Worm (Caenorhabditis elegans) whole organism, L3 larva: ENCODE measurements around the gene R07B7.6.

Source experiments
- R02D3.7 ChIP-seq: fragments of 150-350 bp; optimal IDR thresholded peaks from 2 replicates; lab custom pipeline; 2014; ENCODE audit warnings: missing biosample characterization, missing genetic modification characterization
- aly-2 ChIP-seq: fragments of 150-350 bp; optimal IDR thresholded peaks from 2 replicates; lab custom pipeline; 2014; ENCODE audit warnings: missing biosample characterization, missing genetic modification characterization
- ceh-28 ChIP-seq: fragments of 150-350 bp; optimal IDR thresholded peaks from 2 replicates; lab custom pipeline; 2014; ENCODE audit warnings: missing biosample characterization, missing genetic modification reagents, missing genetic modification characterization
- ceh-9 ChIP-seq: sonication (generic microtip); optimal IDR thresholded peaks from 2 replicates; lab custom pipeline; 2018; ENCODE audit warnings: missing biosample characterization, missing genetic modification characterization
- daf-12 ChIP-seq: fragments of 150-350 bp; optimal IDR thresholded peaks from 2 replicates; lab custom pipeline; 2014; ENCODE audit warnings: missing biosample characterization, missing genetic modification reagents, missing genetic modification characterization
- egl-27 ChIP-seq: sonication (generic microtip); optimal IDR thresholded peaks from 4 replicates; lab custom pipeline; 2017; ENCODE audit warnings: missing biosample characterization, missing genetic modification reagents, missing genetic modification characterization
- egl-5 ChIP-seq: fragments of 150-350 bp; optimal IDR thresholded peaks from 2 replicates; lab custom pipeline; 2017; ENCODE audit warnings: missing biosample characterization, missing genetic modification reagents, missing genetic modification characterization, inconsistent platforms
- elt-2 ChIP-seq: sonication (generic microtip); optimal IDR thresholded peaks from 2 replicates; lab custom pipeline; 2016; ENCODE audit warnings: missing genetic modification reagents, mild to moderate bottlenecking, missing genetic modification characterization, missing compliant biosample characterization
- elt-3 ChIP-seq, 3 experiments: fragments of 150-350 bp in 1 of 3; sonication (generic microtip) in 2 of 3; optimal IDR thresholded peaks; 2 replicates in 2 of 3; 4 replicates in 1 of 3; lab custom pipeline; 2014 to 2017; ENCODE audit warnings: missing biosample characterization in 3 of 3, missing genetic modification characterization in 3 of 3
- eor-1 ChIP-seq, 2 experiments: fragments of 150-350 bp; optimal IDR thresholded peaks; 2 replicates each; lab custom pipeline; 2014 to 2018; ENCODE audit warnings: missing biosample characterization in 2 of 2, missing genetic modification characterization in 2 of 2
- fkh-10 ChIP-seq: sonication (generic microtip); optimal IDR thresholded peaks from 2 replicates; lab custom pipeline; 2017; ENCODE audit warnings: missing biosample characterization, missing genetic modification reagents, missing genetic modification characterization
- fos-1 ChIP-seq: fragments of 150-350 bp; optimal IDR thresholded peaks from 2 replicates; lab custom pipeline; 2014; ENCODE audit warnings: missing biosample characterization, missing genetic modification characterization
- lin-15B ChIP-seq: fragments of 150-350 bp; optimal IDR thresholded peaks from 2 replicates; lab custom pipeline; 2014; ENCODE audit warnings: missing biosample characterization, missing genetic modification characterization
- lin-39 ChIP-seq: fragments of 150-350 bp; optimal IDR thresholded peaks from 2 replicates; lab custom pipeline; 2018; ENCODE audit warnings: missing biosample characterization, missing genetic modification reagents, missing genetic modification characterization
- mdl-1 ChIP-seq: fragments of 150-350 bp; optimal IDR thresholded peaks from 2 replicates; lab custom pipeline; 2014; ENCODE audit warnings: missing biosample characterization, missing genetic modification characterization
- mml-1 ChIP-seq: fragments of 150-350 bp; sonication (generic microtip); optimal IDR thresholded peaks from 3 replicates; lab custom pipeline; 2014; ENCODE audit warnings: missing biosample characterization, missing genetic modification characterization
- nfya-1 ChIP-seq: sonication (generic microtip); optimal IDR thresholded peaks from 2 replicates; lab custom pipeline; 2017; ENCODE audit warnings: missing genetic modification characterization, mild to moderate bottlenecking, missing compliant biosample characterization, antibody characterized with exemption, moderate library complexity; ENCODE audit not compliant: insufficient read depth
- nhr-11 ChIP-seq: fragments of 150-350 bp; optimal IDR thresholded peaks from 2 replicates; lab custom pipeline; 2014; ENCODE audit warnings: missing biosample characterization, missing genetic modification characterization
- nhr-23 ChIP-seq: fragments of 150-350 bp; optimal IDR thresholded peaks from 2 replicates; lab custom pipeline; 2014; ENCODE audit warnings: missing biosample characterization, missing genetic modification reagents, missing genetic modification characterization
- nhr-237 ChIP-seq: fragments of 150-350 bp; optimal IDR thresholded peaks from 2 replicates; lab custom pipeline; 2014; ENCODE audit warnings: missing biosample characterization, missing genetic modification characterization
- nhr-25 ChIP-seq: sonication (generic microtip); optimal IDR thresholded peaks from 2 replicates; lab custom pipeline; 2017; ENCODE audit warnings: missing biosample characterization, missing genetic modification characterization
- nhr-28 ChIP-seq: fragments of 150-350 bp; optimal IDR thresholded peaks from 2 replicates; lab custom pipeline; 2014; ENCODE audit warnings: missing biosample characterization, missing genetic modification characterization
- nhr-43 ChIP-seq: sonication (generic microtip); optimal IDR thresholded peaks from 2 replicates; lab custom pipeline; 2016; ENCODE audit warnings: mild to moderate bottlenecking, missing genetic modification characterization, missing compliant biosample characterization; ENCODE audit not compliant: poor library complexity, severe bottlenecking
- nhr-67 ChIP-seq: fragments of 150-350 bp; optimal IDR thresholded peaks from 2 replicates; lab custom pipeline; 2014; ENCODE audit warnings: missing biosample characterization, missing genetic modification characterization
- nhr-76 ChIP-seq: fragments of 150-350 bp; sonication (generic microtip); optimal IDR thresholded peaks from 5 replicates; lab custom pipeline; 2014; ENCODE audit warnings: missing biosample characterization, missing genetic modification characterization
- pha-4 ChIP-seq: fragments of 150-350 bp; optimal IDR thresholded peaks from 2 replicates; lab custom pipeline; 2014; ENCODE audit warnings: missing biosample characterization, missing genetic modification reagents, missing genetic modification characterization
- pqm-1 ChIP-seq: fragments of 150-350 bp; optimal IDR thresholded peaks from 2 replicates; lab custom pipeline; 2017; ENCODE audit warnings: missing biosample characterization, missing genetic modification characterization, inconsistent platforms
- sea-2 ChIP-seq: fragments of 150-350 bp; sonication (generic microtip); optimal IDR thresholded peaks from 4 replicates; lab custom pipeline; 2014; ENCODE audit warnings: missing biosample characterization, missing genetic modification reagents, missing genetic modification characterization
- skn-1 ChIP-seq: fragments of 150-350 bp; optimal IDR thresholded peaks from 2 replicates; lab custom pipeline; 2014; ENCODE audit warnings: missing biosample characterization, missing genetic modification characterization
- unc-39 ChIP-seq: sonication (generic microtip); optimal IDR thresholded peaks from 4 replicates; lab custom pipeline; 2017; ENCODE audit warnings: missing biosample characterization, missing genetic modification characterization
- unc-62 ChIP-seq: fragments of 150-350 bp; sonication (generic microtip); optimal IDR thresholded peaks from 4 replicates; lab custom pipeline; 2014; ENCODE audit warnings: missing biosample characterization, missing genetic modification reagents, missing genetic modification characterization
- zag-1 ChIP-seq: fragments of 150-350 bp; optimal IDR thresholded peaks from 2 replicates; lab custom pipeline; 2014; ENCODE audit warnings: missing biosample characterization, missing genetic modification characterization
- ztf-4 ChIP-seq: fragments of 150-350 bp; optimal IDR thresholded peaks from 2 replicates; lab custom pipeline; 2014; ENCODE audit warnings: missing biosample characterization, missing genetic modification characterization

Gene R07B7.6

ce11 chrV:12074886-12075285 lies at the start of gene R07B7.6:
Gene R07B7.6, minus strand, starts transcription at chrV:12074986.
- TF ChIP-seq unc-39 (tag; lab: Kevin White, UChicago) (no peak), daf-12 (tag; lab: Kevin White, UChicago) (no peak), nhr-25 (tag; lab: Kevin White, UChicago) (no peak), elt-2 (tag; lab: Kevin White, UChicago) (no peak), nhr-43 (tag; lab: Kevin White, UChicago) (no peak), fos-1 (tag; lab: Kevin White, UChicago) (no peak)

- TF ChIP-seq elt-2 (tag; lab: Kevin White, UChicago), result peak; percentile 10
- no peak for TF ChIP-seq egl-27 (tag; lab: Kevin White, UChicago)
These were observed 46.5 kb upstream of the R07B7.6 start, which contains the start of gene C13C4.6 for ce11 chrV:12121274-12121673. Gene C13C4.6, plus strand, starts transcription at chrV:12121574.

- TF ChIP-seq eor-1 (tag; optimal IDR thresholded peaks at IDR 0.05; lab: Kevin White, UChicago) (no peak), ztf-4 (tag; lab: Kevin White, UChicago) (no peak), unc-39 (tag; lab: Kevin White, UChicago) (no peak), lin-15B (tag; lab: Kevin White, UChicago) (no peak), pqm-1 (no peak)
These were observed 45.6 kb upstream of the R07B7.6 start, which contains the start of gene C13C4.7 for ce11 chrV:12120381-12120780. Gene C13C4.7, minus strand, starts transcription at chrV:12120481.

DNA sequence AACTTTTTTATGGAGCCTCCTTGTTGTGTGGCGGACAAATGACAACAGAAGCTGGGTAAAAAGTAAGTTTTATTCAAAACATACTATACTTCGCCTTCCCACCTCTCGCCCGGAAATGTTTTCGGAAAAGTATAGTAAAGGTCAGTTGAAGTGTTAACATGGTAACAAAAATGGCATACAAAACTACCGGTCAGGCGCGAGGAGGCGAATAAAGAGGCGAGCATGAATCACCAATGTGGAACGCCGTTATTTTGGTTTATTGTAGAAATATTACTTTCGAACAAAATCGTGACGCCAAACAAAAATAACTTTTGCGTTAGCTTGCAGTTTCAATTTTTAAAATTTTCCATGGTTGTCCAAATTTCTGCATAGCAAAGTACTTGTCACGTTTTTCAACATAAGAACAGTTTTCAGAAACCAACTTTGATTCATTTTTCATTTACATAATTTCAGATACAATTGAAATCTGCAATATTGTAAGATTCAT lies 42.8 kb upstream of the R07B7.6 start, which contains the start of gene C13C4.8:
TSS of gene C13C4.8 (plus strand) at position 437 of the 487 bp plus-strand sequence.
- TF ChIP-seq pha-4 (tag; lab: Kevin White, UChicago) (no peak), nhr-43 (tag; lab: Kevin White, UChicago) (no peak), R02D3.7 (no peak), elt-3 (tag; optimal IDR thresholded peaks at IDR 0.05; lab: Kevin White, UChicago) (no peak), sea-2 (GFP tag; lab: Kevin White, UChicago) (no peak), fkh-10 (GFP tag; lab: Kevin White, UChicago) (no peak), skn-1 (tag; lab: Kevin White, UChicago) (no peak), elt-2 (tag; lab: Kevin White, UChicago) (no peak), nhr-67 (tag; lab: Kevin White, UChicago) (no peak), nhr-11 (tag; lab: Kevin White, UChicago) (no peak), nhr-237 (no peak), nhr-25 (tag; lab: Kevin White, UChicago) (no peak), aly-2 (no peak), mdl-1 (tag; lab: Kevin White, UChicago) (no peak), nhr-76 (no peak), lin-39 (tag; lab: Kevin White, UChicago) (no peak), nfya-1 (tag; lab: Kevin White, UChicago) (no peak), nhr-23 (no peak), unc-39 (tag; lab: Kevin White, UChicago) (no peak), egl-5 (tag; lab: Kevin White, UChicago) (no peak)

- TF ChIP-seq unc-39 (tag; lab: Kevin White, UChicago), result no peak
- TF ChIP-seq elt-2 (tag; lab: Kevin White, UChicago), result peak; percentile 17
- TF ChIP-seq fkh-10 (GFP tag; lab: Kevin White, UChicago), result no peak
- TF ChIP-seq unc-62 (GFP tag; lab: Kevin White, UChicago), result no peak
- no peak for TF ChIP-seq zag-1 (tag; lab: Kevin White, UChicago)
- TF ChIP-seq pqm-1, result peak; percentile 14
- TF ChIP-seq, all 47 proteins: peak for 2
These were observed 40.4 kb upstream of the R07B7.6 start for ce11 chrV:12115150-12115549.

DNA sequence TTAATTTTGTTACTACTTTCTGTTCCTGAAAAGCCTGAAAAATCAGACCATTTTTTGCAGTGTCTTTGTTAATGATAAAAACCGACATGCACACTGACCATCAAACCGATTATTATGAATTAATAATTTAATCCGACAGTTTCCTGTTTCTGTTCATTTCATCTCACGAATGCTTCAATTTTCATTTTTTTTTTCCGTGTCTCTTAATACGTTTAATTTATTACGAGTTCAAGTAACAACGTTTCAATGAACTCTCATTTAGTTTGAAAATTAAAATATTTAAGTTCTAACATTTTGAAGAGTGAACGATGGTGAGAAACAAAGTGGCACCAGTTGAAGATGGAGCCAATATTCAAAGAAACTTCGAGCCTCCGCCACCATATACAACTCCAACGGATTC lies 39.9 kb upstream of the R07B7.6 start, which contains the start of gene spin-1:
TSS of gene spin-1 (plus strand) at position 301 of the 400 bp plus-strand sequence.
- TF ChIP-seq egl-27 (tag; lab: Kevin White, UChicago) (no peak), nhr-11 (tag; lab: Kevin White, UChicago) (no peak), nfya-1 (tag; lab: Kevin White, UChicago) (no peak), pha-4 (tag; lab: Kevin White, UChicago) (no peak), sea-2 (GFP tag; lab: Kevin White, UChicago) (no peak), nhr-25 (tag; lab: Kevin White, UChicago) (no peak), ceh-28 (tag; lab: Kevin White, UChicago) (no peak), zag-1 (tag; lab: Kevin White, UChicago) (no peak), ceh-9 (tag; lab: Kevin White, UChicago) (no peak), R02D3.7 (no peak), mml-1 (tag; lab: Kevin White, UChicago) (no peak), nhr-28 (tag; lab: Kevin White, UChicago) (no peak), nhr-237 (no peak)
